Worm (Caenorhabditis elegans) whole organism, L2 larva: ENCODE data around the gene K03H1.12.

Experiments used
- blmp-1 ChIP-seq: sonication (generic microtip); optimal IDR thresholded peaks from 2 replicates; lab custom pipeline; 2017; ENCODE audit warnings: missing genetic modification characterization, mild to moderate bottlenecking, missing compliant biosample characterization, antibody characterized with exemption, moderate library complexity; ENCODE audit not compliant: insufficient read depth
- ceh-16 ChIP-seq: fragments of 150-350 bp; optimal IDR thresholded peaks from 2 replicates; lab custom pipeline; 2014; ENCODE audit warnings: missing biosample characterization, missing genetic modification characterization
- elt-1 ChIP-seq: fragments of 150-350 bp; optimal IDR thresholded peaks from 2 replicates; lab custom pipeline; 2014; ENCODE audit warnings: missing biosample characterization, missing genetic modification characterization

DNA sequence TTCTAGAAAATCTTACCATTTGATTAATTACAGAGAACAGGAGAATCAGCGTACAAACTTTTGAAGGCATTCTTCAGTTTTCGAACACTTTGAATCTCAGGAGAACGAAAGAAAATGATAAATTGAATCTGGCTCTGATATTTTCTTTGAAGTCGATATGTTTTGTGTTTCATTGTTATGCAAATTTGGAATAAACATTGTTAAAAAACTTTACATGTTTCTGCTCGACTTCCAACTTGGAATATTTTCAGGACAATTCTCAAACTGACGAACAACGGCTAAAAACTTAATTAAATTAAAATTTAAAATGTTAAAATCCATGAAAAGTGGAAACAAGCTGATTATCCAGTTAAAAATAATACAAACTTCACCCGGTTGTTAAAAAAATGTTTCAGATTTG, 46.9 kb downstream of the K03H1.12 start, which contains the start of gene C05B5.1:
- TF ChIP-seq blmp-1 (tag; lab: Kevin White, UChicago) (no peak), elt-1 (tag; lab: Kevin White, UChicago) (no peak), ceh-16 (tag; lab: Kevin White, UChicago) (no peak)
